Worm (Caenorhabditis elegans) whole organism, L2 larva: ENCODE measurements around the gene str-158.

Experiments
- Y55F3AM.14 ChIP-seq: fragments of 200-800 bp; sonication (Bioruptor generic); optimal IDR thresholded peaks from 2 replicates; lab custom pipeline; 2018; ENCODE audit warnings: mild to moderate bottlenecking, missing genetic modification characterization, missing compliant biosample characterization
- ZK546.5 ChIP-seq: sonication (generic microtip); optimal IDR thresholded peaks from 2 replicates; lab custom pipeline; 2017; ENCODE audit warnings: missing biosample characterization, missing genetic modification characterization
- alr-1 ChIP-seq: fragments of 150-350 bp; optimal IDR thresholded peaks from 2 replicates; lab custom pipeline; 2014; ENCODE audit warnings: missing biosample characterization, missing genetic modification characterization
- aly-2 ChIP-seq: fragments of 150-350 bp; optimal IDR thresholded peaks from 2 replicates; lab custom pipeline; 2014; ENCODE audit warnings: missing biosample characterization, missing genetic modification characterization
- ama-1 ChIP-seq: fragments of 150-350 bp; optimal IDR thresholded peaks from 2 replicates; lab custom pipeline; 2018; ENCODE audit warnings: inconsistent platforms
- dmd-4 ChIP-seq: sonication (generic microtip); optimal IDR thresholded peaks from 2 replicates; lab custom pipeline; 2017; ENCODE audit warnings: missing biosample characterization, missing genetic modification characterization
- egl-27 ChIP-seq: sonication (generic microtip); optimal IDR thresholded peaks from 3 replicates; lab custom pipeline; 2017; ENCODE audit warnings: missing biosample characterization, missing genetic modification reagents, missing genetic modification characterization
- elt-1 ChIP-seq: fragments of 150-350 bp; optimal IDR thresholded peaks from 2 replicates; lab custom pipeline; 2014; ENCODE audit warnings: missing biosample characterization, missing genetic modification characterization
- elt-3 ChIP-seq: sonication (generic microtip); optimal IDR thresholded peaks from 2 replicates; lab custom pipeline; 2017; ENCODE audit warnings: missing biosample characterization, missing genetic modification characterization
- fos-1 ChIP-seq: fragments of 150-350 bp; optimal IDR thresholded peaks from 2 replicates; lab custom pipeline; 2014; ENCODE audit warnings: missing biosample characterization, missing genetic modification characterization
- lin-39 ChIP-seq: fragments of 150-350 bp; optimal IDR thresholded peaks from 2 replicates; lab custom pipeline; 2014; ENCODE audit warnings: missing biosample characterization, missing genetic modification reagents, missing genetic modification characterization
- lsy-2 ChIP-seq, 2 experiments: fragments of 150-350 bp in 1 of 2; sonication (generic microtip) in 1 of 2; optimal IDR thresholded peaks; 2 replicates each; lab custom pipeline; 2014 to 2017; ENCODE audit warnings: missing biosample characterization in 2 of 2, missing genetic modification characterization in 2 of 2
- nhr-11 ChIP-seq: fragments of 150-350 bp; optimal IDR thresholded peaks from 2 replicates; lab custom pipeline; 2014; ENCODE audit warnings: missing biosample characterization, missing genetic modification characterization
- nhr-12 ChIP-seq: fragments of 150-350 bp; optimal IDR thresholded peaks from 2 replicates; lab custom pipeline; 2014; ENCODE audit warnings: missing biosample characterization, missing genetic modification characterization
- nhr-129 ChIP-seq: fragments of 150-350 bp; optimal IDR thresholded peaks from 2 replicates; lab custom pipeline; 2014; ENCODE audit warnings: missing biosample characterization, missing genetic modification characterization
- nhr-21 ChIP-seq: fragments of 150-350 bp; optimal IDR thresholded peaks from 2 replicates; lab custom pipeline; 2014; ENCODE audit warnings: missing biosample characterization, missing genetic modification characterization
- nhr-237 ChIP-seq: fragments of 150-350 bp; optimal IDR thresholded peaks from 2 replicates; lab custom pipeline; 2014; ENCODE audit warnings: missing biosample characterization, missing genetic modification characterization
- nhr-25 ChIP-seq: fragments of 150-350 bp; sonication (generic microtip); optimal IDR thresholded peaks from 3 replicates; lab custom pipeline; 2014; ENCODE audit warnings: missing biosample characterization, missing genetic modification characterization
- nhr-6 ChIP-seq: fragments of 150-350 bp; optimal IDR thresholded peaks from 2 replicates; lab custom pipeline; 2014; ENCODE audit warnings: missing biosample characterization, missing genetic modification characterization
- nhr-77 ChIP-seq: fragments of 150-350 bp; optimal IDR thresholded peaks from 2 replicates; lab custom pipeline; 2014; ENCODE audit warnings: missing biosample characterization, missing genetic modification characterization
- skn-1 ChIP-seq: sonication (generic microtip); optimal IDR thresholded peaks from 2 replicates; lab custom pipeline; 2017; ENCODE audit warnings: missing biosample characterization, missing genetic modification characterization
- snpc-4 ChIP-seq: fragments of 150-350 bp; optimal IDR thresholded peaks from 2 replicates; lab custom pipeline; 2014; ENCODE audit warnings: missing biosample characterization, missing genetic modification characterization
- ztf-1 ChIP-seq: fragments of 200-800 bp; sonication (Bioruptor generic); conservative IDR thresholded peaks from 2 replicates; pipeline ENCODE4 v1.3.6; 2022; ENCODE audit warnings: missing genetic modification characterization, missing compliant biosample characterization
- ztf-11 ChIP-seq: sonication (generic microtip); optimal IDR thresholded peaks from 2 replicates; lab custom pipeline; 2017; ENCODE audit warnings: missing biosample characterization, missing genetic modification characterization

Gene str-158

ce11 chrIV:4941681-4942080, 23.8 kb downstream of the str-158 start, which contains the start of gene Y9C9A.5:
TSS of gene Y9C9A.5 (plus strand) at chrIV:4941981.
- no peak for TF ChIP-seq lsy-2 (tag; optimal IDR thresholded peaks at IDR 0.05; lab: Kevin White, UChicago)
- TF ChIP-seq nhr-129 (tag; lab: Kevin White, UChicago) = no peak
- TF ChIP-seq nhr-237 = no peak
- TF ChIP-seq nhr-6 (tag; lab: Kevin White, UChicago) = no peak
- TF ChIP-seq Y55F3AM.14 = no peak
- no peak for TF ChIP-seq nhr-25 (tag; lab: Kevin White, UChicago)
- no peak for TF ChIP-seq fos-1 (tag; lab: Kevin White, UChicago)
- no peak for TF ChIP-seq alr-1 (tag; lab: Kevin White, UChicago)
- no peak for TF ChIP-seq nhr-11 (tag; lab: Kevin White, UChicago)
- no peak for TF ChIP-seq skn-1 (tag; lab: Kevin White, UChicago)
- TF ChIP-seq ZK546.5 (tag; lab: Kevin White, UChicago) = no peak
- no peak for TF ChIP-seq ztf-1 (GFP tag; lab: Robert Waterston, UW)
- TF ChIP-seq ztf-11 (tag; lab: Kevin White, UChicago) = no peak

ce11 chrIV:4945771-4946170, 27.9 kb downstream of the str-158 start, which contains the start of gene str-169:
TSS of gene str-169 (plus strand) at chrIV:4946071.
- TF ChIP-seq Y55F3AM.14 (no peak), ZK546.5 (tag; lab: Kevin White, UChicago) (no peak), ama-1 (lab: Kevin White, UChicago) (no peak)

- TF ChIP-seq snpc-4 (tag; lab: Kevin White, UChicago) = no peak
- TF ChIP-seq nhr-12 = no peak
- TF ChIP-seq ztf-1 (GFP tag; lab: Robert Waterston, UW) = no peak
- no peak for TF ChIP-seq nhr-21 (tag; lab: Kevin White, UChicago)
Observed at ce11 chrIV:4953887-4954286, 36.0 kb downstream of the str-158 start, which contains the start of gene str-163. TSS of gene str-163 (plus strand) at chrIV:4954187.

- TF ChIP-seq aly-2 (tag; lab: Kevin White, UChicago) (no peak), fos-1 (tag; lab: Kevin White, UChicago) (no peak), lsy-2 (tag; optimal IDR thresholded peaks at IDR 0.05; lab: Kevin White, UChicago) (no peak), nhr-21 (tag; lab: Kevin White, UChicago) (no peak), elt-1 (tag; lab: Kevin White, UChicago) (no peak), nhr-77 (tag; lab: Kevin White, UChicago) (no peak), nhr-12 (no peak), nhr-11 (tag; lab: Kevin White, UChicago) (no peak), Y55F3AM.14 (no peak)
Observed at ce11 chrIV:4960623-4961022, 42.7 kb downstream of the str-158 start, which contains the start of gene str-164. TSS of gene str-164 (plus strand) at chrIV:4960735.

ce11 chrIV:4963834-4964233, 46.0 kb downstream of the str-158 start, which contains the start of gene txt-3:
TSS of gene txt-3 (plus strand) at chrIV:4963958.
- TF ChIP-seq Y55F3AM.14 = no peak
- no peak for TF ChIP-seq aly-2 (tag; lab: Kevin White, UChicago)
- TF ChIP-seq egl-27 (tag; lab: Kevin White, UChicago) = no peak
- TF ChIP-seq nhr-21 (tag; lab: Kevin White, UChicago) = no peak
- no peak for TF ChIP-seq dmd-4 (tag; lab: Kevin White, UChicago)
- no peak for TF ChIP-seq ama-1 (lab: Kevin White, UChicago)
- no peak for TF ChIP-seq skn-1 (tag; lab: Kevin White, UChicago)
- TF ChIP-seq nhr-12 = no peak
- TF ChIP-seq elt-3 (tag; lab: Kevin White, UChicago) = no peak
- no peak for TF ChIP-seq snpc-4 (tag; lab: Kevin White, UChicago)
- no peak for TF ChIP-seq lin-39
